Fruit fly (Drosophila melanogaster): Measurements from ENCODE around the gene Nup153.
A peak's percentile ranks its signal among the peaks of the same experiment; 100 is the strongest.

The Nup153 gene

DNA sequence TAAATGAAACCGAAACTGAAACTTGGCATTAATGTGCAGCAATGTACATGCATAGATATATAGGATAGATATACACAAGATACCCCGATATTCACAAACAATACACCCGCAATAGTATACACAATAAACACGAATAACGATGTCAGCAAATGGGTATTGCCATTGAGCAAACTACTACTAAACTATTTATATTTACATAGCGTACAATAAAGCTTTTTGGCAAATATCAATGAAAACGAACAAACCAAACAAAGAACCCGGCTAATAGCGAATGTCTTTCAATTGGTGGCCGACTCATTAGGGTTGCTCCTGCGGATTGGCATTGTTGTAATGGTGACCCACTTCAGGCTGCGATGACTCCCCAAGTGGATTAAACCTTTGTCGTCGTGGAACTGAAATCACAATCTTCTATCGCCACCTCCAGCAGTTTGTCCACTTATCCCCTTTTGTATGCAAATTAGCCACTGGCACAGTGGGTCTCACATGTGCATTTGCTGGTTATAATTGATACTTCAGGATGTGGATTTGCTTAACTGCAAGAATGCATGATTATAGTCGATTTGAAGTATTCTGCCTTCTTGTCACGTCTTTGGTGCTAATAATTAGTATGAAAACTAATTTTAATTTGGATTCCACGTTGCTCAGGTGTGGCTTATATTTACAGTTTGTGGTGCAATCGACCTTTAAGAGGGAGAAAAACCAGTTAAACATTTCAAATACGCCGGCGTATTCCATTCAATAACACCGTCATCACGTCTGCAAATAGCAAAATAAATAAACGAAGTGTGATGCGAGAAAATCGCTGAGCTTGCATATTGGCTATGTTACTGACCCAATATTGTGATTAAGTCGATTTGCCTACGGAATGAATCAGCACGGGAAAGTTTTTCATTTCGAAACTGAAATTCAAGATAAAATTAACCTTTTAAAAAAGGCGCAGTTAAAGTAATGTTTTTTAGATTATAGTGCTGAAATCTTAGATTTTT is 51.3 kb downstream of the Nup153 start:
- TF ChIP-seq noc (tag; optimal IDR thresholded peaks at IDR 0.05), result peak; percentile 29

DNA sequence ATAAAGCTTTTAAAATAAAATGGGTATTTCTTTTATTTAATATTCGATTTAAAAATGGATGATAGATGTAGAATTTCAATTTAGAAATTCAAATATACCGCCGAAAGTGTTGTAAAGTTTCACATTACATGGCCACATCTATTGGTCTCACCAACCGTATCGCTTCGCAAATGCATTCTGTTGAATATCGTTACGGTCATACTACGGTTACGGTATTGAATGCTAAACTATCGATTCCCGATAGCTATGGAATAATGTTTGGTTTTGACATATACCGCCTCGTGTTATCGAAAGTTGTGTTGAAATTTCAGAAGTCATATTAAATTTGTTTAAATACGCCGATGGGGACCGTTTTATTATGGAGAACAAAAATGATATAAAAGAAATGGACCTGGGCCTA is 52.1 kb downstream of the Nup153 start, which contains the start of the genes CG32573 and CG42512:
Gene CG32573, plus strand, starts transcription at position 279 of the 400 bp plus-strand sequence.
Gene CG42512, plus strand, starts transcription at position 279 of the 400 bp plus-strand sequence.
- no peak for TF ChIP-seq noc (tag; optimal IDR thresholded peaks at IDR 0.05)

DNA sequence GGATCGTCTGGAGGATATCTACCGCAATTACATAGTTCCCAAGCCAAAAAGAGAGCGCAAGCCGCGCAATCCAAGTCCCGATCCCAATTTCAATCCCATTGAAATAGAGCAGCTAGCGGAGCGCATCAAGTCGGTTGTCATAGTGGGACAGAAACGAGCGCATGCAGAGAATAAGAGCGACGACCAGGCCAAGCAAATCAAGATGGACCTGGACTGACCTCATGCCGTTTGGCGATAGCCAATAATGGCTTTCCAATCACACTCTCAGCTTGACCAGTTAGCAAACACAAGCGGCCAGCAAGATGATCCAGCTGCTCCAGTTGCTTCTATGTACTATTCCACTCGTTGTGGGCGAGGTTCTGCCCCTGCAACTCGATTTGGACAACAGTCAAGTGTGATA is 52.6 kb downstream of the Nup153 start:
- no peak for TF ChIP-seq noc (tag; optimal IDR thresholded peaks at IDR 0.05)

DNA sequence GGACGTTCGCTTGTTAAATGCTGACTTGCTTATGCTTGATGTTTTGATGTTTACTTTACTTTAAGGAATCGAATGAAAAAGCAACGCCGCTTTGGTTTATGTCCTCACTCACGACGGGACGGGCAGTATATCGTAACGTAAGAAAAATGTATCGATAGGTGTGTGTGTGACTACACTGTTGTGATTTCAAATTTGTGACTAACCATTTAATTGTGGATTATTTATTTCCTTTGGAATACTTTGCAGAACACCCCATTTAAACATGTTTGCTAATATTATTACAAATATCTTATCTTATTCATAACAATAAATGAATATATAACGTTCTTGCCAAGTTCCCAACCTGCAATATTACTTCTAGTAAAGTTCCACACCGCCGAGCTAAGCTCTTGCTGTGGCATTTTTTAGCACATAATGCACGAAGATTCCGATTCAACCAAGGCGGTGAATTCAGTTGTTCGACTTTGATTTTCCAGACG is 55.9 kb downstream of the Nup153 start, which contains the start of the genes Nemp and r:
Gene Nemp, minus strand, starts transcription at position 85 of the 479 bp plus-strand sequence.
Gene r, plus strand, starts transcription at position 429 of the 479 bp plus-strand sequence.
- TF ChIP-seq noc (tag; optimal IDR thresholded peaks at IDR 0.05), result no peak

DNA sequence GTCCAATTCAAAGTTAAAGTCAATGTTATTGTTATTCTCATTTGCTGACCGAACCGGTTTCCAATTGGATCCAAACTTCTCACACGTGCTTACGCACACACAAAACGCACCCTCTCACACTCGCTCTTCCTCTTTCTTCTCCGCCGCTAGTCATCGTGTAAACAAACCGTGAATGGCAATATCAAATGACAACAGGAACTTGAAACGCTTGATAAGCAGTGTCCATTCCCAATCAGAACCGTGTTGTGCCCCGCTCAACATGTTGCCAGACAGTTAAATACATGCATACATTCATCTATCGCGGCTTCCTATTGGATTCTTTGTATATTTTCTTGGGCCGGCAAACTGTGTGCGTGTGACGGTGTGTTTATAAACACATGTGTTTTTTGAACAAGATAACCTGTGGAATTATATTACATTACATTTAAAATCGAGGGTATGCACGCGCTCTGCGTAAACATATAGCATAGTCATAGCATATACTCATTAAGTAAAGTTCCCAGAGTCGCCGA is 56.7 kb downstream of the Nup153 start:
- TF ChIP-seq noc (tag; optimal IDR thresholded peaks at IDR 0.05), result peak; percentile 57
